In genomic region chr3R:15366839-15367238, dm6 we compare ENCODE assay signal across 1 fruit fly cellular context.
A peak's percentile ranks its signal among the peaks of the same experiment; 100 is the strongest.
TF ChIP-seq lines count a peak whose summit lies in the region.

No protein-coding gene starts in this region.

TF ChIP-seq in whole organism, embryonic, 481 proteins besides CTCF, POLR2A, EP300 and RAD21 (continued from another document and continues in another):
- no peak for TF ChIP-seq aop (GFP tag; IDR thresholded peaks at IDR 0.05; lab: Robert Waterston, UW)
- TF ChIP-seq mam (GFP tag; optimal IDR thresholded peaks at IDR 0.05; lab: Kevin White, UChicago), result no peak
- TF ChIP-seq CG6683 (GFP tag; optimal IDR thresholded peaks at IDR 0.05; lab: Kevin White, UChicago), result peak; percentile 8
- TF ChIP-seq pho (GFP tag; optimal IDR thresholded peaks at IDR 0.05; lab: Kevin White, UChicago), result no peak
- no peak for TF ChIP-seq gcm2 (GFP tag; optimal IDR thresholded peaks at IDR 0.05; lab: Kevin White, UChicago)
- no peak for TF ChIP-seq Taf1 (GFP tag; IDR thresholded peaks at IDR 0.05; lab: Robert Waterston, UW)
- no peak for TF ChIP-seq CG7372 (GFP tag; IDR thresholded peaks at IDR 0.05; lab: Robert Waterston, UW)
- no peak for TF ChIP-seq prd (optimal IDR thresholded peaks at IDR 0.05; lab: Kevin White, UChicago)
- TF ChIP-seq prd (GFP tag; IDR thresholded peaks at IDR 0.05; lab: Robert Waterston, UW), result peak; percentile 40; the same call in 2 of the 3 replicates
- no peak for TF ChIP-seq Nf-YA (GFP tag; IDR thresholded peaks at IDR 0.05; lab: Robert Waterston, UW)
- TF ChIP-seq HLH3B (GFP tag; IDR thresholded peaks at IDR 0.05; lab: Robert Waterston, UW), result peak; percentile 64; the same call in 1 of the 2 replicates
- TF ChIP-seq ara (GFP tag; IDR thresholded peaks at IDR 0.05; lab: Robert Waterston, UW), result no peak
- no peak for TF ChIP-seq cas (GFP tag; IDR thresholded peaks at IDR 0.05; lab: Robert Waterston, UW)
- peak; percentile 77 for TF ChIP-seq vvl (GFP tag; IDR thresholded peaks at IDR 0.05; lab: Robert Waterston, UW)
- no peak for TF ChIP-seq Hey (tag; optimal IDR thresholded peaks at IDR 0.05; lab: Kevin White, UChicago)
- peak; percentile 75 for TF ChIP-seq sens (GFP tag; lab: Kevin White, UChicago)
- TF ChIP-seq CG6689 (GFP tag; IDR thresholded peaks at IDR 0.05; lab: Robert Waterston, UW), result 0 out of 2 replicates have a peak, but pooled peaks have one; percentile 29
- peak; percentile 28 for TF ChIP-seq Xbp1 (GFP tag; optimal IDR thresholded peaks at IDR 0.05; lab: Kevin White, UChicago)
- peak; percentile 59 for TF ChIP-seq Fer1 (GFP tag; optimal IDR thresholded peaks at IDR 0.05; lab: Kevin White, UChicago)
- TF ChIP-seq usp (GFP tag; optimal IDR thresholded peaks at IDR 0.05; lab: Kevin White, UChicago), result no peak
- no peak for TF ChIP-seq en (GFP tag; optimal IDR thresholded peaks at IDR 0.05; lab: Kevin White, UChicago)
- TF ChIP-seq CG18476 (GFP tag; optimal IDR thresholded peaks at IDR 0.05; lab: Kevin White, UChicago), result peak; percentile 4
- no peak for TF ChIP-seq her (GFP tag; optimal IDR thresholded peaks at IDR 0.05; lab: Kevin White, UChicago)
- TF ChIP-seq CG1603 (tag; optimal IDR thresholded peaks at IDR 0.05; lab: Kevin White, UChicago), result peak; percentile 17
- TF ChIP-seq scrt (GFP tag; optimal IDR thresholded peaks at IDR 0.05; lab: Kevin White, UChicago), result no peak
- no peak for TF ChIP-seq CG4730 (GFP tag; IDR thresholded peaks at IDR 0.05; lab: Robert Waterston, UW)
- TF ChIP-seq CG17802 (tag; optimal IDR thresholded peaks at IDR 0.05; lab: Kevin White, UChicago), result no peak
- TF ChIP-seq jigr1 (GFP tag; IDR thresholded peaks at IDR 0.05; lab: Robert Waterston, UW), result no peak
- no peak for TF ChIP-seq Doc3 (GFP tag; IDR thresholded peaks at IDR 0.05; lab: Robert Waterston, UW; ENCODE audit: partially characterized antibody)
- no peak for TF ChIP-seq sqz (GFP tag; optimal IDR thresholded peaks at IDR 0.05; lab: Kevin White, UChicago)
- TF ChIP-seq Dref (GFP tag; IDR thresholded peaks at IDR 0.05; lab: Robert Waterston, UW), result no peak
- no peak for TF ChIP-seq CG8944 (GFP tag; optimal IDR thresholded peaks at IDR 0.05; lab: Kevin White, UChicago)
- no peak for TF ChIP-seq MBD-R2 (GFP tag; IDR thresholded peaks at IDR 0.05; lab: Robert Waterston, UW)
- TF ChIP-seq CG12769 (tag; optimal IDR thresholded peaks at IDR 0.05; lab: Kevin White, UChicago), result no peak
- TF ChIP-seq CG12104 (GFP tag; optimal IDR thresholded peaks at IDR 0.05; lab: Kevin White, UChicago), result no peak
- TF ChIP-seq trh (GFP tag; optimal IDR thresholded peaks at IDR 0.05; lab: Kevin White, UChicago), result no peak
- no peak for TF ChIP-seq cg (GFP tag; optimal IDR thresholded peaks at IDR 0.05; lab: Kevin White, UChicago)
- peak; percentile 4 for TF ChIP-seq lilli (GFP tag; optimal IDR thresholded peaks at IDR 0.05; lab: Kevin White, UChicago)
- no peak for TF ChIP-seq pnt (GFP tag; optimal IDR thresholded peaks at IDR 0.05; lab: Kevin White, UChicago)
- TF ChIP-seq CG8924 (tag; optimal IDR thresholded peaks at IDR 0.05; lab: Kevin White, UChicago), result peak; percentile 9
- TF ChIP-seq CkIIα-i1 (GFP tag; IDR thresholded peaks at IDR 0.05; lab: Robert Waterston, UW), result no peak
- TF ChIP-seq dysf (GFP tag; IDR thresholded peaks at IDR 0.05; lab: Robert Waterston, UW), result peak; percentile 40; the same call in 1 of the 3 replicates
- no peak for TF ChIP-seq CG9437 (GFP tag; optimal IDR thresholded peaks at IDR 0.05; lab: Kevin White, UChicago)
- no peak for TF ChIP-seq Mad (GFP tag; optimal IDR thresholded peaks at IDR 0.05; lab: Kevin White, UChicago)
- TF ChIP-seq CG11398 (GFP tag; optimal IDR thresholded peaks at IDR 0.05; lab: Kevin White, UChicago), result no peak
- no peak for TF ChIP-seq ash1 (GFP tag; optimal IDR thresholded peaks at IDR 0.05; lab: Kevin White, UChicago)
- TF ChIP-seq MTF-1 (GFP tag; optimal IDR thresholded peaks at IDR 0.05; lab: Kevin White, UChicago; ENCODE audit: borderline replicate concordance), result no peak
- no peak for TF ChIP-seq CG15011 (GFP tag; optimal IDR thresholded peaks at IDR 0.05; lab: Kevin White, UChicago)
- TF ChIP-seq fu2 (GFP tag; optimal IDR thresholded peaks at IDR 0.05; lab: Kevin White, UChicago), result no peak
- peak; percentile 48 for TF ChIP-seq lmd (GFP tag; IDR thresholded peaks at IDR 0.05; lab: Robert Waterston, UW)
- peak; percentile 63 for TF ChIP-seq CG30403 (GFP tag; optimal IDR thresholded peaks at IDR 0.05; lab: Kevin White, UChicago)
- peak; percentile 45; the same call in 1 of the 2 replicates for TF ChIP-seq esg (GFP tag; conservative IDR thresholded peaks at IDR 0.05; lab: Robert Waterston, UW)
- TF ChIP-seq CG13624 (GFP tag; optimal IDR thresholded peaks at IDR 0.05; lab: Kevin White, UChicago), result no peak
- peak; percentile 39 for TF ChIP-seq CG9817 (tag; optimal IDR thresholded peaks at IDR 0.05; lab: Kevin White, UChicago)
- no peak for TF ChIP-seq hkb (optimal IDR thresholded peaks at IDR 0.05; lab: Kevin White, UChicago)
- peak; percentile 63 for TF ChIP-seq hkb (GFP tag; IDR thresholded peaks at IDR 0.05; lab: Robert Waterston, UW)
- TF ChIP-seq sd (tag; optimal IDR thresholded peaks at IDR 0.05; lab: Kevin White, UChicago), result no peak
- TF ChIP-seq amos (GFP tag; IDR thresholded peaks at IDR 0.05; lab: Robert Waterston, UW; ENCODE audit: partially characterized antibody), result no peak
- TF ChIP-seq shn (GFP tag; optimal IDR thresholded peaks at IDR 0.05; lab: Kevin White, UChicago), result no peak
- TF ChIP-seq CG6654 (GFP tag; optimal IDR thresholded peaks at IDR 0.05; lab: Kevin White, UChicago), result no peak
- peak; percentile 59 for TF ChIP-seq CG17328 (GFP tag; IDR thresholded peaks at IDR 0.05; lab: Robert Waterston, UW)
- peak; percentile 83 for TF ChIP-seq ewg (GFP tag; optimal IDR thresholded peaks at IDR 0.05; lab: Kevin White, UChicago)
- no peak for TF ChIP-seq crol (GFP tag; IDR thresholded peaks at IDR 0.05; lab: Robert Waterston, UW)
- TF ChIP-seq pan (optimal IDR thresholded peaks at IDR 0.05; lab: Kevin White, UChicago), result no peak
- TF ChIP-seq pan (GFP tag; optimal IDR thresholded peaks at IDR 0.05 in 1 of 2, IDR thresholded peaks at IDR 0.05 in 1 of 2), result peak in 1 of 2 experiments; percentile 65
- TF ChIP-seq Rx (GFP tag; IDR thresholded peaks at IDR 0.05; lab: Robert Waterston, UW), result no peak
- no peak for TF ChIP-seq Lpt (GFP tag; optimal IDR thresholded peaks at IDR 0.05; lab: Kevin White, UChicago)
- TF ChIP-seq lab (GFP tag; optimal IDR thresholded peaks at IDR 0.05; lab: Kevin White, UChicago), result no peak
- no peak for TF ChIP-seq Fer2 (tag; optimal IDR thresholded peaks at IDR 0.05; lab: Kevin White, UChicago)
- peak; percentile 31 for TF ChIP-seq nmo (GFP tag; optimal IDR thresholded peaks at IDR 0.05; lab: Kevin White, UChicago)
- no peak for TF ChIP-seq CG2199 (GFP tag; IDR thresholded peaks at IDR 0.05; lab: Robert Waterston, UW)
- TF ChIP-seq trem (tag; optimal IDR thresholded peaks at IDR 0.05; lab: Kevin White, UChicago), result no peak
- TF ChIP-seq CG11695 (GFP tag; IDR thresholded peaks at IDR 0.05; lab: Robert Waterston, UW), result peak; percentile 61; the same call in 2 of the 3 replicates
- peak; percentile 29 for TF ChIP-seq Med (GFP tag; lab: Kevin White, UChicago)
- TF ChIP-seq gce (GFP tag; IDR thresholded peaks at IDR 0.05; lab: Robert Waterston, UW), result no peak
- TF ChIP-seq ind (GFP tag; optimal IDR thresholded peaks at IDR 0.05; lab: Kevin White, UChicago), result no peak
- TF ChIP-seq CG30020 (tag; optimal IDR thresholded peaks at IDR 0.05; lab: Kevin White, UChicago), result no peak
- peak; percentile 11 for TF ChIP-seq Hr3 (GFP tag; optimal IDR thresholded peaks at IDR 0.05; lab: Kevin White, UChicago)
- no peak; the same call in 2 of the 3 replicates for TF ChIP-seq ci (GFP tag; IDR thresholded peaks at IDR 0.05; lab: Robert Waterston, UW)
- TF ChIP-seq CG10366 (GFP tag; IDR thresholded peaks at IDR 0.05; lab: Robert Waterston, UW), result peak; percentile 62
- peak; percentile 45 for TF ChIP-seq CG2712 (tag; optimal IDR thresholded peaks at IDR 0.05; lab: Kevin White, UChicago)
- no peak for TF ChIP-seq crc (GFP tag; optimal IDR thresholded peaks at IDR 0.05; lab: Kevin White, UChicago)
- peak; percentile 37 for TF ChIP-seq CG9727 (GFP tag; optimal IDR thresholded peaks at IDR 0.05; lab: Kevin White, UChicago)
- TF ChIP-seq CG1529 (GFP tag; optimal IDR thresholded peaks at IDR 0.05; lab: Kevin White, UChicago), result no peak
- TF ChIP-seq Hr78 (GFP tag; optimal IDR thresholded peaks at IDR 0.05; lab: Kevin White, UChicago), result no peak
- TF ChIP-seq gt (GFP tag; IDR thresholded peaks at IDR 0.05; lab: Robert Waterston, UW), result no peak
- no peak for TF ChIP-seq Fer3 (tag; optimal IDR thresholded peaks at IDR 0.05; lab: Kevin White, UChicago)
- no peak for TF ChIP-seq az2 (GFP tag; optimal IDR thresholded peaks at IDR 0.05; lab: Kevin White, UChicago)
- peak; percentile 73 for TF ChIP-seq CG7556 (GFP tag; optimal IDR thresholded peaks at IDR 0.05; lab: Kevin White, UChicago)
- TF ChIP-seq ranshi (GFP tag; IDR thresholded peaks at IDR 0.05; lab: Robert Waterston, UW), result peak; percentile 41; the same call in 1 of the 2 replicates
- no peak for TF ChIP-seq CG13123 (GFP tag; optimal IDR thresholded peaks at IDR 0.05; lab: Kevin White, UChicago)
- 0 out of 3 replicates have a peak, but pooled peaks have one; percentile 29 for TF ChIP-seq Dbx (GFP tag; IDR thresholded peaks at IDR 0.05; lab: Robert Waterston, UW)
- TF ChIP-seq Atf6 (GFP tag; IDR thresholded peaks at IDR 0.05; lab: Robert Waterston, UW), result 0 out of 2 replicates have a peak, but pooled peaks have one; percentile 10
- TF ChIP-seq CG5180 (GFP tag; optimal IDR thresholded peaks at IDR 0.05; lab: Kevin White, UChicago), result no peak
- no peak for TF ChIP-seq otp (GFP tag; IDR thresholded peaks at IDR 0.05; lab: Robert Waterston, UW)
- TF ChIP-seq fd96Cb (tag; optimal IDR thresholded peaks at IDR 0.05; lab: Kevin White, UChicago), result peak; percentile 29
- TF ChIP-seq wek (GFP tag; optimal IDR thresholded peaks at IDR 0.05; lab: Kevin White, UChicago), result no peak
- no peak for TF ChIP-seq CG17186 (GFP tag; optimal IDR thresholded peaks at IDR 0.05; lab: Kevin White, UChicago)
- peak; percentile 16 for TF ChIP-seq salm (tag; optimal IDR thresholded peaks at IDR 0.05; lab: Kevin White, UChicago)
- TF ChIP-seq cwo (GFP tag; optimal IDR thresholded peaks at IDR 0.05; lab: Kevin White, UChicago), result no peak
- peak; percentile 40 for TF ChIP-seq CG17829 (tag; optimal IDR thresholded peaks at IDR 0.05; lab: Kevin White, UChicago)
- TF ChIP-seq CrebB (tag; optimal IDR thresholded peaks at IDR 0.05; lab: Kevin White, UChicago), result no peak
- TF ChIP-seq GATAe (GFP tag; conservative IDR thresholded peaks at IDR 0.05; lab: Robert Waterston, UW), result no peak
- no peak for TF ChIP-seq Oaz (GFP tag; IDR thresholded peaks at IDR 0.05; lab: Robert Waterston, UW)
- no peak for TF ChIP-seq CG4854 (GFP tag; optimal IDR thresholded peaks at IDR 0.05; lab: Kevin White, UChicago)
- peak; percentile 9; the same call in 1 of the 2 replicates for TF ChIP-seq CG32767 (GFP tag; IDR thresholded peaks at IDR 0.05; lab: Robert Waterston, UW)
- no peak for TF ChIP-seq br (optimal IDR thresholded peaks at IDR 0.05; lab: Kevin White, UChicago)
- peak; percentile 62 for TF ChIP-seq CG12391 (tag; optimal IDR thresholded peaks at IDR 0.05; lab: Kevin White, UChicago)
- TF ChIP-seq bigmax (GFP tag; optimal IDR thresholded peaks at IDR 0.05; lab: Kevin White, UChicago), result no peak
- TF ChIP-seq Gug (GFP tag; IDR thresholded peaks at IDR 0.05; lab: Robert Waterston, UW), result no peak
- peak; percentile 44 for TF ChIP-seq CG10979 (tag; optimal IDR thresholded peaks at IDR 0.05; lab: Kevin White, UChicago)
- no peak for TF ChIP-seq Nf-YB (GFP tag; optimal IDR thresholded peaks at IDR 0.05; lab: Kevin White, UChicago)
- peak; percentile 74 for TF ChIP-seq unpg (GFP tag; optimal IDR thresholded peaks at IDR 0.05; lab: Kevin White, UChicago)
- TF ChIP-seq Asciz (GFP tag; optimal IDR thresholded peaks at IDR 0.05; lab: Kevin White, UChicago), result no peak
- no peak; the same call in 1 of the 2 replicates for TF ChIP-seq CG3847 (GFP tag; IDR thresholded peaks at IDR 0.05; lab: Robert Waterston, UW)
- TF ChIP-seq Neu2 (GFP tag; optimal IDR thresholded peaks at IDR 0.05; lab: Kevin White, UChicago; ENCODE audit: borderline replicate concordance), result no peak
- TF ChIP-seq da (GFP tag; optimal IDR thresholded peaks at IDR 0.05; lab: Kevin White, UChicago), result no peak
- TF ChIP-seq gcm (GFP tag; optimal IDR thresholded peaks at IDR 0.05; lab: Kevin White, UChicago), result no peak
- peak; percentile 37; the same call in 1 of the 2 replicates for TF ChIP-seq CG32532 (GFP tag; IDR thresholded peaks at IDR 0.05; lab: Robert Waterston, UW)
- TF ChIP-seq fd64A (GFP tag; optimal IDR thresholded peaks at IDR 0.05; lab: Kevin White, UChicago), result no peak
- TF ChIP-seq HLH4C (GFP tag; IDR thresholded peaks at IDR 0.05; lab: Robert Waterston, UW; ENCODE audit: partially characterized antibody), result no peak
- peak; percentile 18; the same call in 1 of the 2 replicates for TF ChIP-seq ttk (GFP tag; IDR thresholded peaks at IDR 0.05; lab: Robert Waterston, UW)
- TF ChIP-seq HmgZ (tag; optimal IDR thresholded peaks at IDR 0.05; lab: Kevin White, UChicago), result peak; percentile 29
- TF ChIP-seq CG2120 (GFP tag; optimal IDR thresholded peaks at IDR 0.05; lab: Kevin White, UChicago), result peak; percentile 35
- TF ChIP-seq CG10431 (GFP tag; optimal IDR thresholded peaks at IDR 0.05; lab: Kevin White, UChicago), result no peak
- TF ChIP-seq C15 (GFP tag; IDR thresholded peaks at IDR 0.05; lab: Robert Waterston, UW), result no peak
- TF ChIP-seq psq (GFP tag; optimal IDR thresholded peaks at IDR 0.05; lab: Kevin White, UChicago), result no peak
- TF ChIP-seq bsh (GFP tag; optimal IDR thresholded peaks at IDR 0.05; lab: Kevin White, UChicago), result peak in 1 of 2 experiments; percentile 62
- peak; percentile 33; the same call in 1 of the 2 replicates for TF ChIP-seq al (GFP tag; IDR thresholded peaks at IDR 0.05; lab: Robert Waterston, UW)
- TF ChIP-seq CG12744 (GFP tag; optimal IDR thresholded peaks at IDR 0.05; lab: Kevin White, UChicago), result no peak
- TF ChIP-seq CG9215 (GFP tag; IDR thresholded peaks at IDR 0.05; lab: Robert Waterston, UW), result no peak
- no peak for TF ChIP-seq CG14965 (GFP tag; optimal IDR thresholded peaks at IDR 0.05; lab: Kevin White, UChicago; ENCODE audit: borderline replicate concordance)
- TF ChIP-seq CG18262 (tag; optimal IDR thresholded peaks at IDR 0.05; lab: Kevin White, UChicago), result peak; percentile 47
- no peak for TF ChIP-seq HLHmδ (GFP tag; optimal IDR thresholded peaks at IDR 0.05; lab: Kevin White, UChicago)
- no peak for TF ChIP-seq Hr51 (GFP tag; optimal IDR thresholded peaks at IDR 0.05; lab: Kevin White, UChicago)
- TF ChIP-seq CG14710 (tag; optimal IDR thresholded peaks at IDR 0.05; lab: Kevin White, UChicago), result peak; percentile 23
